Worm (Caenorhabditis elegans): Measurements from ENCODE around the gene rnh-1.2.

Gene rnh-1.2

DNA sequence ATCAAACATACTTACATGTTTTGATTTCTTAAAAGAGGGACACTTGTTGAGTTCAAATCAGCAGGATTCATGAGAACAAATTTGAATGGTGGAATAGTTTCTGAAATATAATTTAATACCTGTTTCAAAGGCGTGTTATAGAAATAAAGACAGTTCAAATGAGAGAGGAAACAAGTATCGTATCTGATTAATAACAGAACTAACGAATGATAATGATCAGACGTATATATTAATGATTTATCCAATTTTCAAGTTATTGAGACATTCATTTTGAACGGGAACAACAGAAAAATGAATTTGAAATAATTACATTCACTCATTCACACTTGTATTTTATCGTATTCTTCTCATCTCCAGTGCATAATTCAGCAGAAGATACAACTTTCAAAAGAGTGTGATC lies 13.8 kb upstream of the rnh-1.2 start, which contains the start of gene chil-4:
TSS of gene chil-4 (minus strand) at position 101 of the 400 bp plus-strand sequence.
- TF ChIP-seq lin-13 (GFP tag; optimal IDR thresholded peaks at IDR 0.05) (no peak), hlh-4 (tag; optimal IDR thresholded peaks at IDR 0.05) (no peak), ztf-11 (tag; optimal IDR thresholded peaks at IDR 0.05) (no peak), pag-3 (tag; optimal IDR thresholded peaks at IDR 0.05; ENCODE audit: borderline replicate concordance, insufficient read depth) (no peak), snu-23 (GFP tag; optimal IDR thresholded peaks at IDR 0.05) (no peak), fkh-10 (GFP tag; optimal IDR thresholded peaks at IDR 0.05) (no peak), zag-1 (tag; optimal IDR thresholded peaks at IDR 0.05) (no peak), ceh-63 (GFP tag; optimal IDR thresholded peaks at IDR 0.05) (no peak), nhr-28 (tag; optimal IDR thresholded peaks at IDR 0.05) (no peak), irx-1 (tag; optimal IDR thresholded peaks at IDR 0.05) (no peak), aha-1 (tag; optimal IDR thresholded peaks at IDR 0.05) (no peak), fos-1 (tag; optimal IDR thresholded peaks at IDR 0.05) (no peak), nhr-47 (tag; optimal IDR thresholded peaks at IDR 0.05) (no peak), unc-98 (GFP tag; IDR thresholded peaks at IDR 0.05) (no peak)

DNA sequence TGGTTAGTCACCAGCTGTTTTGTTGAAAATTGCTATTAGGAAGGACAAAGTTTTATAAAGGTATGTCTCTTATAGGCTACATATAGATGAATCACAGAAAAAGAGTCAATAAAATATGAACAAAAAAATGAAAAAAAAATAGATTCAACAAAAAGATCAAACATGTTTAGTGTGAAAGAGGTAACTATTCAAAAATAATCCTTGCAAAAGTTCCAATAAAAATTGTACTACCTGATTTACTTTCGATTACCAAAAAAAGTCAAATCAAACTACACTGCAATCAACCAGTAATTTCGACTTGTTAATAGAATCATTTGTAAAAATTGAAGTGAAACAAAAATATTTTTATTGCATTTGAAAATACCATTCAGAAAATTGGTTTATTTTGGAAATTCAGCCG lies 9.1 kb upstream of the rnh-1.2 start, which contains the start of gene ZK938.10:
TSS of gene ZK938.10 (minus strand) at position 101 of the 400 bp plus-strand sequence.
- TF ChIP-seq egl-13 (tag; optimal IDR thresholded peaks at IDR 0.05) (no peak), nhr-76 (tag; optimal IDR thresholded peaks at IDR 0.05) (no peak), nhr-71 (tag; optimal IDR thresholded peaks at IDR 0.05) (no peak), sptf-1 (tag; optimal IDR thresholded peaks at IDR 0.05) (no peak), dpl-1 (GFP tag; optimal IDR thresholded peaks at IDR 0.05) (no peak), mep-1 (tag; optimal IDR thresholded peaks at IDR 0.05) (no peak), C04F5.9 (tag; optimal IDR thresholded peaks at IDR 0.05) (no peak), aha-1 (tag; optimal IDR thresholded peaks at IDR 0.05) (no peak), ces-1 (GFP tag; optimal IDR thresholded peaks at IDR 0.05) (no peak), vab-15 (tag; optimal IDR thresholded peaks at IDR 0.05) (no peak)

DNA sequence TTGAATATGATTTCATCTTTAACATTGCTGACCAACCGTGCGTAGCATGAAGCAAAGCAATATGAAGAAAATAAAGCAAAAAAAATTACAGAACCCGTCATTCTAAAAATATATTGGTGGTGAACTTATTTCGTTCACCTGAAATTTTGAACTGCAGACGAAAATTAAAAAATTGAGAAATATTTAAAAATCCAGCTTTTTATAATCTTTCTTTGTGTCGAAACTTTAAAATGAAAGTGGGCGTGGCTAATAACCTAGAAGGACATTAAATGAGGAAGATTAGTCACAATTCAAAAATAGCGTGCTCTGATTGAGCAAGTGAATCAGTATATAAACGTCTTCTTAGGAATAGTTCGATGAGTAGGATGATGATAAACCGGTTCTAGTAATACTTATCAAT lies 7.7 kb upstream of the rnh-1.2 start, which contains the start of gene old-2:
TSS of gene old-2 (minus strand) at position 101 of the 400 bp plus-strand sequence.
- no peak for TF ChIP-seq lsy-2 (tag; optimal IDR thresholded peaks at IDR 0.05)

DNA sequence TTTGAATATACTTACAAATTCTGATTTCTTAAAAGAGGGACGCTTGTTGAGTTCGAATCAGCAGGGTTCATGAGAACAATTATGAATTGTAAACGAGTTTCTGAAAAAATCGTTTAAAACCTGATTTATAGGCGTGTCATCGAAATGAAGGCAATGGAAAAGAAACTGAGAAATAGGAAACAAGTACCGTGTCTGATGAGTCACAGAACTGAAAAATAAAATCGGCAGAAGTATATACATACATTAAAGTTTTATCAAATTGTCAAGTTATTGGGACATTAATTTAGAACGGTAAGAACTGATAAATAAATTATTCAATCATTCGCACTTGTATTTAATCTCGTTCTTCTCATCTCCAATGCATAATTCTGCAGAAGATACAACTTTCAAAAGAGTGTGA lies 3.4 kb upstream of the rnh-1.2 start, which contains the start of gene chil-9:
TSS of gene chil-9 (minus strand) at position 101 of the 400 bp plus-strand sequence.
- TF ChIP-seq mdl-1 (tag; optimal IDR thresholded peaks at IDR 0.05) = no peak
- no peak for TF ChIP-seq hlh-4 (tag; optimal IDR thresholded peaks at IDR 0.05)

- no peak for TF ChIP-seq nhr-19 (GFP tag; conservative IDR thresholded peaks at IDR 0.05)
- TF ChIP-seq isw-1 (GFP tag; IDR thresholded peaks at IDR 0.05) = no peak
- no peak for TF ChIP-seq zip-4 (GFP tag; optimal IDR thresholded peaks at IDR 0.05)
- TF ChIP-seq nhr-47 (tag; optimal IDR thresholded peaks at IDR 0.05) = no peak
- TF ChIP-seq lir-3 (tag; optimal IDR thresholded peaks at IDR 0.05; ENCODE audit: poor library complexity) = no peak
- no peak for TF ChIP-seq ets-5 (GFP tag; IDR thresholded peaks at IDR 0.05)
- TF ChIP-seq aly-2 (tag; optimal IDR thresholded peaks at IDR 0.05) = no peak
- TF ChIP-seq ama-1 (optimal IDR thresholded peaks at IDR 0.05) = no peak
- TF ChIP-seq ceh-88 (GFP tag; IDR thresholded peaks at IDR 0.05) = no peak
- no peak for TF ChIP-seq tbx-2 (tag; optimal IDR thresholded peaks at IDR 0.05)
Observed at ce11 chrII:9840313-9840712, 1.5 kb downstream of the rnh-1.2 start, which contains the start of gene ZK938.11. TSS of gene ZK938.11 (minus strand) at chrII:9840413.
